Fruit fly (Drosophila melanogaster): ENCODE results near the gene aly.

aly gene

dm6 chr3L:3046325-3047156, 20.2 kb upstream of the aly start, which contains the start of the genes scramb2 and Sk2 (continued):
- peak; percentile 88 for TF ChIP-seq CG7271 (tag; optimal IDR thresholded peaks at IDR 0.05)
- TF ChIP-seq vnd (GFP tag; IDR thresholded peaks at IDR 0.05; ENCODE audit: partially characterized antibody) = no peak
- TF ChIP-seq Awh (GFP tag; IDR thresholded peaks at IDR 0.05) = peak; percentile 96
- TF ChIP-seq nerfin-1 (tag; optimal IDR thresholded peaks at IDR 0.05) = peak; percentile 93
- TF ChIP-seq bab2 (GFP tag; optimal IDR thresholded peaks at IDR 0.05) = peak; percentile 87
- peak; percentile 74 for TF ChIP-seq Atf-2 (GFP tag; optimal IDR thresholded peaks at IDR 0.05)
- peak; percentile 55 for TF ChIP-seq ftz-f1 (GFP tag; optimal IDR thresholded peaks at IDR 0.05)
- TF ChIP-seq CG17568 (GFP tag; optimal IDR thresholded peaks at IDR 0.05) = peak; percentile 94
- TF ChIP-seq gro (GFP tag; optimal IDR thresholded peaks at IDR 0.05) = peak; percentile 89
- peak; percentile 76 for TF ChIP-seq CG8944 (GFP tag; optimal IDR thresholded peaks at IDR 0.05)
- TF ChIP-seq onecut (GFP tag; IDR thresholded peaks at IDR 0.05) = peak; percentile 94
- TF ChIP-seq CG1233 (GFP tag; optimal IDR thresholded peaks at IDR 0.05) = peak; percentile 94
- TF ChIP-seq CG43689 (GFP tag; IDR thresholded peaks at IDR 0.05) = peak; percentile 77
- no peak; the same call in 1 of the 2 replicates for TF ChIP-seq tna (GFP tag; IDR thresholded peaks at IDR 0.05; ENCODE audit: partially characterized antibody)
- TF ChIP-seq Mes4 (GFP tag; optimal IDR thresholded peaks at IDR 0.05) = peak; percentile 79
- TF ChIP-seq gsb-n (tag; optimal IDR thresholded peaks at IDR 0.05) = peak; percentile 93
- TF ChIP-seq grn (GFP tag; optimal IDR thresholded peaks at IDR 0.05) = peak; percentile 68
- peak; percentile 80 for TF ChIP-seq CG31388 (GFP tag; optimal IDR thresholded peaks at IDR 0.05)
- peak; percentile 93 for TF ChIP-seq cwo (GFP tag; optimal IDR thresholded peaks at IDR 0.05)
- no peak for TF ChIP-seq ato (GFP tag; IDR thresholded peaks at IDR 0.05; ENCODE audit: partially characterized antibody)
- peak; percentile 86 for TF ChIP-seq CG15696 (tag; optimal IDR thresholded peaks at IDR 0.05)
- peak; percentile 96 for TF ChIP-seq CG6813 (GFP tag; optimal IDR thresholded peaks at IDR 0.05)
- TF ChIP-seq CTCF (GFP tag; optimal IDR thresholded peaks at IDR 0.05) = peak; percentile 68
- TF ChIP-seq CG13424 (tag; optimal IDR thresholded peaks at IDR 0.05) = peak; percentile 94
- TF ChIP-seq nau (GFP tag; optimal IDR thresholded peaks at IDR 0.05) = peak; percentile 94
- peak; percentile 93 for TF ChIP-seq ems (GFP tag; optimal IDR thresholded peaks at IDR 0.05)
- peak; percentile 90 for TF ChIP-seq CG18619 (GFP tag; optimal IDR thresholded peaks at IDR 0.05)
- peak; percentile 86 for TF ChIP-seq CG16815 (GFP tag; optimal IDR thresholded peaks at IDR 0.05)
- peak; percentile 83 for TF ChIP-seq ro (GFP tag; IDR thresholded peaks at IDR 0.05)
- TF ChIP-seq ssp (GFP tag; IDR thresholded peaks at IDR 0.05) = peak; percentile 82
- peak; percentile 89 for TF ChIP-seq klu (GFP tag; IDR thresholded peaks at IDR 0.05)
- peak; percentile 41 for TF ChIP-seq bigmax (GFP tag; optimal IDR thresholded peaks at IDR 0.05)
- peak; percentile 70; the same call in 2 of the 3 replicates for TF ChIP-seq z (GFP tag; IDR thresholded peaks at IDR 0.05)
- peak; percentile 87 for TF ChIP-seq kay (GFP tag; optimal IDR thresholded peaks at IDR 0.05)
- TF ChIP-seq CG9876 (GFP tag; optimal IDR thresholded peaks at IDR 0.05) = peak; percentile 55
- peak; percentile 98 for TF ChIP-seq Med (GFP tag)
- peak; percentile 88 for TF ChIP-seq cato (GFP tag; optimal IDR thresholded peaks at IDR 0.05; ENCODE audit: borderline replicate concordance)
- TF ChIP-seq ATbp (GFP tag; optimal IDR thresholded peaks at IDR 0.05) = peak; percentile 95
- TF ChIP-seq Hsf (GFP tag; optimal IDR thresholded peaks at IDR 0.05) = peak; percentile 94
- TF ChIP-seq ham (GFP tag; IDR thresholded peaks at IDR 0.05) = peak; percentile 77
- TF ChIP-seq nmo (GFP tag; optimal IDR thresholded peaks at IDR 0.05) = peak; percentile 94
- TF ChIP-seq eyg (GFP tag; optimal IDR thresholded peaks at IDR 0.05) = peak; percentile 73
- TF ChIP-seq so (GFP tag; IDR thresholded peaks at IDR 0.05) = peak; percentile 95; the same call in 2 of the 3 replicates
- peak; percentile 85 for TF ChIP-seq CG9215 (GFP tag; IDR thresholded peaks at IDR 0.05)
- peak; percentile 91 for TF ChIP-seq danr (GFP tag; IDR thresholded peaks at IDR 0.05)
- peak; percentile 95 for TF ChIP-seq salm (tag; optimal IDR thresholded peaks at IDR 0.05)
- no peak for TF ChIP-seq pan (optimal IDR thresholded peaks at IDR 0.05)
- TF ChIP-seq pan (GFP tag; optimal IDR thresholded peaks at IDR 0.05 in 1 of 2, IDR thresholded peaks at IDR 0.05 in 1 of 2) = peak in 1 of 2 experiments; percentile 96
- no peak for TF ChIP-seq fru (optimal IDR thresholded peaks at IDR 0.05)
- TF ChIP-seq CG30020 (tag; optimal IDR thresholded peaks at IDR 0.05) = peak; percentile 61

Measured in whole organism, embryonic.